Fruit fly (Drosophila melanogaster) whole organism, embryonic: ENCODE data around the gene Nse4.
A peak's percentile ranks its signal among the peaks of the same experiment; 100 is the strongest.

Experiments used
- Blimp-1 ChIP-seq: fragments of 200-800 bp; sonication (Bioruptor generic); optimal IDR thresholded peaks from 3 replicates; lab custom pipeline; 2018; ENCODE audit warnings: missing biosample characterization, missing genetic modification characterization, mild to moderate bottlenecking, moderate library complexity, missing genetic modification reagents
- CG10654 ChIP-seq: fragments of 200-800 bp; sonication (Bioruptor generic); optimal IDR thresholded peaks from 2 replicates; lab custom pipeline; 2016; ENCODE audit warnings: missing biosample characterization, missing genetic modification characterization
- CG11093 ChIP-seq: fragments of 200-800 bp; sonication (Bioruptor generic); IDR thresholded peaks from 3 replicates; pipeline ENCODE4 v1.3.6; 2022; ENCODE audit warnings: missing biosample characterization, missing genetic modification characterization
- CG12104 ChIP-seq: fragments of 200-800 bp; sonication (Bioruptor generic); optimal IDR thresholded peaks from 3 replicates; lab custom pipeline; 2016; ENCODE audit warnings: missing biosample characterization, missing genetic modification characterization
- CG14014 ChIP-seq: fragments of 200-800 bp; sonication (Bioruptor generic); IDR thresholded peaks from 2 replicates; pipeline ENCODE4 v1.3.6; 2022; ENCODE audit warnings: missing biosample characterization, missing genetic modification characterization
- CG14667 ChIP-seq: fragments of 200-800 bp; sonication (Bioruptor generic); IDR thresholded peaks from 2 replicates; pipeline ENCODE4 v1.3.6; 2022; ENCODE audit warnings: missing biosample characterization, missing genetic modification characterization
- CG1603 ChIP-seq: fragments of 200-800 bp; sonication (Bioruptor generic); optimal IDR thresholded peaks from 2 replicates; lab custom pipeline; 2019; ENCODE audit warnings: missing biosample characterization, mild to moderate bottlenecking, missing genetic modification characterization, moderate library complexity
- CG1647 ChIP-seq: fragments of 200-800 bp; sonication (Bioruptor generic); optimal IDR thresholded peaks from 3 replicates; lab custom pipeline; 2016; ENCODE audit warnings: missing biosample characterization, missing genetic modification characterization
- CG16813 ChIP-seq: fragments of 200-800 bp; sonication (Bioruptor generic); IDR thresholded peaks from 3 replicates; pipeline ENCODE4 v1.3.6; 2022; ENCODE audit warnings: missing biosample characterization, missing genetic modification characterization; ENCODE audit not compliant: partially characterized antibody
- CG18262 ChIP-seq: fragments of 200-800 bp; optimal IDR thresholded peaks from 3 replicates; lab custom pipeline; 2019; ENCODE audit warnings: missing biosample characterization, mild to moderate bottlenecking, missing genetic modification characterization, moderate library complexity
- CG18476 ChIP-seq: fragments of 200-800 bp; sonication (Bioruptor generic); optimal IDR thresholded peaks from 2 replicates; lab custom pipeline; 2016; ENCODE audit warnings: missing biosample characterization, mild to moderate bottlenecking, missing genetic modification characterization
- CG18599 ChIP-seq: fragments of 200-800 bp; sonication (Bioruptor generic); optimal IDR thresholded peaks from 3 replicates; lab custom pipeline; 2017; ENCODE audit warnings: missing biosample characterization, missing genetic modification characterization, mild to moderate bottlenecking, moderate library complexity, missing genetic modification reagents
- CG2116 ChIP-seq: fragments of 200-800 bp; sonication (Bioruptor generic); optimal IDR thresholded peaks from 3 replicates; lab custom pipeline; 2018; ENCODE audit warnings: missing biosample characterization, mild to moderate bottlenecking, missing genetic modification characterization
- CG3847 ChIP-seq: fragments of 200-800 bp; sonication (Bioruptor generic); IDR thresholded peaks from 2 replicates; pipeline ENCODE4 v1.3.6; 2022; ENCODE audit warnings: missing biosample characterization, missing genetic modification characterization
- CG6689 ChIP-seq: fragments of 200-800 bp; sonication (Bioruptor generic); IDR thresholded peaks from 2 replicates; pipeline ENCODE4 v1.3.6; 2022; ENCODE audit warnings: missing biosample characterization, missing genetic modification characterization
- CG6813 ChIP-seq: fragments of 200-800 bp; sonication (Bioruptor generic); optimal IDR thresholded peaks from 2 replicates; lab custom pipeline; 2017; ENCODE audit warnings: missing biosample characterization, missing genetic modification characterization, mild to moderate bottlenecking, moderate library complexity, missing genetic modification reagents
- CG7271 ChIP-seq: fragments of 200-800 bp; sonication (Bioruptor generic); optimal IDR thresholded peaks from 2 replicates; lab custom pipeline; 2018; ENCODE audit warnings: missing biosample characterization, mild to moderate bottlenecking, missing genetic modification characterization, moderate library complexity
- CG7745 ChIP-seq: fragments of 200-800 bp; sonication (Bioruptor generic); optimal IDR thresholded peaks from 2 replicates; lab custom pipeline; 2018; ENCODE audit warnings: missing biosample characterization, mild to moderate bottlenecking, missing genetic modification characterization, moderate library complexity
- CG8290 ChIP-seq, 3 experiments: fragments of 200-800 bp; sonication (Bioruptor generic); optimal IDR thresholded peaks; 2 replicates each; lab custom pipeline; 2016 to 2019; ENCODE audit warnings: missing biosample characterization in 3 of 3, missing genetic modification characterization in 3 of 3, mild to moderate bottlenecking in 2 of 3, moderate library complexity in 1 of 3
- CG8924 ChIP-seq: fragments of 200-800 bp; optimal IDR thresholded peaks from 3 replicates; lab custom pipeline; 2019; ENCODE audit warnings: missing biosample characterization, mild to moderate bottlenecking, missing genetic modification characterization, moderate library complexity
- CG9609 ChIP-seq: fragments of 200-800 bp; sonication (Bioruptor generic); optimal IDR thresholded peaks from 3 replicates; lab custom pipeline; 2016; ENCODE audit warnings: missing biosample characterization, missing genetic modification characterization
- Doc3 ChIP-seq: fragments of 200-800 bp; sonication (Bioruptor generic); IDR thresholded peaks from 3 replicates; pipeline ENCODE4 v1.3.6; 2022; ENCODE audit warnings: missing biosample characterization, missing genetic modification characterization; ENCODE audit not compliant: partially characterized antibody
- Jarid2 ChIP-seq: fragments of 200-800 bp; sonication (Bioruptor generic); optimal IDR thresholded peaks from 3 replicates; lab custom pipeline; 2017; ENCODE audit warnings: mild to moderate bottlenecking, missing biosample characterization, missing genetic modification reagents, missing genetic modification characterization
- Kr ChIP-seq: fragments of 200-800 bp; sonication (Bioruptor generic); optimal IDR thresholded peaks from 2 replicates; lab custom pipeline; 2017; ENCODE audit warnings: missing biosample characterization, mild to moderate bottlenecking, missing genetic modification characterization
- Mad ChIP-seq: fragments of 200-800 bp; sonication (Bioruptor generic); optimal IDR thresholded peaks from 2 replicates; lab custom pipeline; 2016; ENCODE audit warnings: missing biosample characterization, missing genetic modification characterization
- NC2α ChIP-seq: fragments of 200-800 bp; sonication (Bioruptor generic); optimal IDR thresholded peaks from 2 replicates; lab custom pipeline; 2016; ENCODE audit warnings: missing biosample characterization, missing genetic modification characterization
- Optix ChIP-seq: fragments of 200-800 bp; sonication (Bioruptor generic); IDR thresholded peaks from 3 replicates; pipeline ENCODE4 v1.3.6; 2022; ENCODE audit warnings: missing biosample characterization, missing genetic modification characterization
- chn ChIP-seq: fragments of 200-800 bp; sonication (Bioruptor generic); optimal IDR thresholded peaks from 2 replicates; lab custom pipeline; 2016; ENCODE audit warnings: missing biosample characterization, missing genetic modification characterization
- dmrt99B ChIP-seq: fragments of 200-800 bp; sonication (Bioruptor generic); optimal IDR thresholded peaks from 2 replicates; lab custom pipeline; 2018; ENCODE audit warnings: missing biosample characterization, mild to moderate bottlenecking, missing genetic modification characterization, moderate library complexity
- emc ChIP-seq: fragments of 200-800 bp; sonication (Bioruptor generic); optimal IDR thresholded peaks from 2 replicates; lab custom pipeline; 2016; ENCODE audit warnings: missing biosample characterization, missing genetic modification characterization
- esg ChIP-seq: fragments of 200-800 bp; sonication (Bioruptor generic); conservative IDR thresholded peaks from 2 replicates; pipeline ENCODE4 v1.3.6; 2022; ENCODE audit warnings: missing biosample characterization, missing genetic modification characterization
- fd102C ChIP-seq: fragments of 200-800 bp; sonication (Bioruptor generic); optimal IDR thresholded peaks from 2 replicates; lab custom pipeline; 2018; ENCODE audit warnings: missing biosample characterization, mild to moderate bottlenecking, missing genetic modification characterization, moderate library complexity
- fd3F ChIP-seq: fragments of 200-800 bp; sonication (Bioruptor generic); optimal IDR thresholded peaks from 2 replicates; lab custom pipeline; 2018; ENCODE audit warnings: missing biosample characterization, mild to moderate bottlenecking, missing genetic modification characterization, moderate library complexity
- gcm2 ChIP-seq: fragments of 200-800 bp; sonication (Bioruptor generic); optimal IDR thresholded peaks from 2 replicates; lab custom pipeline; 2016; ENCODE audit warnings: missing biosample characterization, missing genetic modification characterization
- gro ChIP-seq: fragments of 200-800 bp; sonication (Bioruptor generic); optimal IDR thresholded peaks from 2 replicates; lab custom pipeline; 2016; ENCODE audit warnings: missing biosample characterization, missing genetic modification characterization
- mld ChIP-seq: fragments of 200-800 bp; sonication (Bioruptor generic); IDR thresholded peaks from 3 replicates; pipeline ENCODE4 v1.3.6; 2022; ENCODE audit warnings: missing biosample characterization, missing genetic modification characterization; ENCODE audit not compliant: partially characterized antibody
- nerfin-1 ChIP-seq: fragments of 200-800 bp; sonication (Bioruptor generic); optimal IDR thresholded peaks from 3 replicates; lab custom pipeline; 2019; ENCODE audit warnings: missing biosample characterization, mild to moderate bottlenecking, missing genetic modification characterization, moderate library complexity
- nerfin-2 ChIP-seq: fragments of 200-800 bp; sonication (Bioruptor generic); IDR thresholded peaks from 2 replicates; pipeline ENCODE4 v1.3.6; 2022; ENCODE audit warnings: missing biosample characterization, missing genetic modification characterization; ENCODE audit not compliant: partially characterized antibody
- onecut ChIP-seq: fragments of 200-800 bp; sonication (Bioruptor generic); IDR thresholded peaks from 2 replicates; pipeline ENCODE4 v1.3.6; 2022; ENCODE audit warnings: missing biosample characterization, missing genetic modification characterization
- pzg ChIP-seq: fragments of 200-800 bp; sonication (Bioruptor generic); optimal IDR thresholded peaks from 3 replicates; lab custom pipeline; 2018; ENCODE audit warnings: missing biosample characterization, mild to moderate bottlenecking, missing genetic modification characterization, moderate library complexity
- rib ChIP-seq: fragments of 200-800 bp; sonication (Bioruptor generic); IDR thresholded peaks from 2 replicates; pipeline ENCODE4 v1.3.6; 2022; ENCODE audit warnings: missing biosample characterization, missing genetic modification characterization
- sc ChIP-seq, 3 experiments: fragments of >200 bp in 2 of 3; fragments of 200-800 bp in 1 of 3; sonication (Bioruptor generic) in 1 of 3; optimal IDR thresholded peaks; 2 replicates in 2 of 3; 3 replicates in 1 of 3; lab custom pipeline; 2017; ENCODE audit warnings: mild to moderate bottlenecking in 1 of 3, missing biosample characterization in 1 of 3, missing genetic modification characterization in 1 of 3, missing genetic modification reagents in 1 of 3
- scrt ChIP-seq: fragments of 200-800 bp; sonication (Bioruptor generic); optimal IDR thresholded peaks from 2 replicates; lab custom pipeline; 2018; ENCODE audit warnings: missing biosample characterization, mild to moderate bottlenecking, missing genetic modification characterization, moderate library complexity
- sisA ChIP-seq: fragments of 200-800 bp; sonication (Bioruptor generic); IDR thresholded peaks from 2 replicates; pipeline ENCODE4 v1.3.6; 2022; ENCODE audit warnings: missing biosample characterization, missing genetic modification characterization
- slp2 ChIP-seq: fragments of 200-800 bp; sonication (Bioruptor generic); optimal IDR thresholded peaks from 2 replicates; lab custom pipeline; 2016; ENCODE audit warnings: missing biosample characterization, missing genetic modification characterization
- tap ChIP-seq: fragments of 200-800 bp; optimal IDR thresholded peaks from 3 replicates; lab custom pipeline; 2019; ENCODE audit warnings: missing biosample characterization, mild to moderate bottlenecking, missing genetic modification characterization, moderate library complexity
- trem ChIP-seq: fragments of 200-800 bp; optimal IDR thresholded peaks from 3 replicates; lab custom pipeline; 2019; ENCODE audit warnings: missing biosample characterization, mild to moderate bottlenecking, missing genetic modification characterization, moderate library complexity
- zfh2 ChIP-seq: fragments of 200-800 bp; sonication (Bioruptor generic); optimal IDR thresholded peaks from 2 replicates; lab custom pipeline; 2016; ENCODE audit warnings: missing biosample characterization, missing genetic modification characterization

Gene Nse4

dm6 chr2L:10474268-10474678 lies 35.0 kb downstream of the Nse4 start, which contains the start of gene RluA-1 (continued):
- TF ChIP-seq CG8290 (GFP tag; optimal IDR thresholded peaks at IDR 0.05; lab: Kevin White, UChicago) (peak; percentile 95), CG8290 (tag; optimal IDR thresholded peaks at IDR 0.05; lab: Kevin White, UChicago) (peak; percentile 95 to 98), CG1647 (GFP tag; lab: Kevin White, UChicago) (peak; percentile 96), zfh2 (GFP tag; lab: Kevin White, UChicago) (peak; percentile 85), CG8924 (tag; lab: Kevin White, UChicago) (peak; percentile 100), scrt (peak; percentile 96), CG16813 (no peak; the same call in none of the 3 replicates), trem (tag; lab: Kevin White, UChicago) (peak; percentile 97), CG18599 (GFP tag; lab: Kevin White, UChicago) (peak; percentile 99), sisA (GFP tag; lab: Robert Waterston, UW) (peak; percentile 90; the same call in 1 of the 2 replicates), Jarid2 (GFP tag; lab: Kevin White, UChicago) (peak; percentile 94), Optix (GFP tag; lab: Robert Waterston, UW) (peak; percentile 99), esg (GFP tag; lab: Robert Waterston, UW) (peak; percentile 98), onecut (GFP tag; lab: Robert Waterston, UW) (peak; percentile 94), gro (GFP tag; lab: Kevin White, UChicago) (peak; percentile 94), slp2 (GFP tag; lab: Kevin White, UChicago) (peak; percentile 68), Kr (GFP tag; lab: Kevin White, UChicago) (peak; percentile 92), nerfin-1 (tag; lab: Kevin White, UChicago) (peak; percentile 99), CG10654 (GFP tag; lab: Kevin White, UChicago) (peak; percentile 98), CG7745 (peak; percentile 92), Doc3 (GFP tag; lab: Robert Waterston, UW) (peak; percentile 56; the same call in 2 of the 3 replicates), sc (optimal IDR thresholded peaks at IDR 0.05; lab: Kevin White, UChicago) (no peak), sc (GFP tag; optimal IDR thresholded peaks at IDR 0.05; lab: Kevin White, UChicago) (peak; percentile 99), CG3847 (peak; percentile 99), gcm2 (GFP tag; lab: Kevin White, UChicago) (peak; percentile 98), CG14014 (GFP tag; lab: Robert Waterston, UW) (peak; percentile 99), Mad (peak; percentile 98), CG2116 (peak; percentile 92), CG7271 (tag; lab: Kevin White, UChicago) (peak; percentile 99), rib (GFP tag; lab: Robert Waterston, UW) (peak; percentile 99), CG6689 (GFP tag; lab: Robert Waterston, UW) (peak; percentile 99), fd3F (GFP tag; lab: Kevin White, UChicago) (peak; percentile 99), mld (GFP tag; lab: Robert Waterston, UW) (0 out of 3 replicates have a peak, but pooled peaks have one; percentile 44), CG11093 (GFP tag; lab: Robert Waterston, UW) (peak; percentile 99), nerfin-2 (GFP tag; lab: Robert Waterston, UW) (no peak; the same call in none of the 2 replicates), fd102C (peak; percentile 96), NC2α (GFP tag; lab: Kevin White, UChicago) (peak; percentile 90), pzg (GFP tag; lab: Kevin White, UChicago) (peak; percentile 26), Blimp-1 (GFP tag; lab: Kevin White, UChicago) (peak; percentile 99), CG18262 (peak; percentile 100), dmrt99B (peak; percentile 99), chn (GFP tag; lab: Kevin White, UChicago) (peak; percentile 98), CG9609 (peak; percentile 92), tap (tag; lab: Kevin White, UChicago) (peak; percentile 99), CG14667 (GFP tag; lab: Robert Waterston, UW) (peak; percentile 99), CG1603 (tag; lab: Kevin White, UChicago) (peak; percentile 97), CG12104 (GFP tag; lab: Kevin White, UChicago) (peak; percentile 99), CG18476 (GFP tag; lab: Kevin White, UChicago) (peak; percentile 98), emc (peak; percentile 79), CG6813 (GFP tag; lab: Kevin White, UChicago) (peak; percentile 99)
